Worm (Caenorhabditis elegans) whole organism, L2 larva: ENCODE results near the gene srd-43.
A peak's percentile ranks its signal among the peaks of the same experiment; 100 is the strongest.

ENCODE experiments used
- C34F6.9 ChIP-seq: fragments of 150-350 bp; optimal IDR thresholded peaks from 2 replicates; lab custom pipeline; 2014; ENCODE audit warnings: missing biosample characterization, missing genetic modification characterization
- F13H6.1 ChIP-seq: sonication (generic microtip); optimal IDR thresholded peaks from 2 replicates; lab custom pipeline; 2016; ENCODE audit warnings: missing genetic modification characterization, missing compliant biosample characterization
- R02D3.7 ChIP-seq: fragments of 150-350 bp; optimal IDR thresholded peaks from 2 replicates; lab custom pipeline; 2014; ENCODE audit warnings: missing biosample characterization, missing genetic modification characterization
- Y55F3AM.14 ChIP-seq: fragments of 200-800 bp; sonication (Bioruptor generic); optimal IDR thresholded peaks from 2 replicates; lab custom pipeline; 2018; ENCODE audit warnings: mild to moderate bottlenecking, missing genetic modification characterization, missing compliant biosample characterization
- ZK546.5 ChIP-seq: sonication (generic microtip); optimal IDR thresholded peaks from 2 replicates; lab custom pipeline; 2017; ENCODE audit warnings: missing biosample characterization, missing genetic modification characterization
- alr-1 ChIP-seq: fragments of 150-350 bp; optimal IDR thresholded peaks from 2 replicates; lab custom pipeline; 2014; ENCODE audit warnings: missing biosample characterization, missing genetic modification characterization
- blmp-1 ChIP-seq: sonication (generic microtip); optimal IDR thresholded peaks from 2 replicates; lab custom pipeline; 2017; ENCODE audit warnings: missing genetic modification characterization, mild to moderate bottlenecking, missing compliant biosample characterization, antibody characterized with exemption, moderate library complexity; ENCODE audit not compliant: insufficient read depth
- ceh-82 ChIP-seq: fragments of 150-350 bp; optimal IDR thresholded peaks from 2 replicates; lab custom pipeline; 2014; ENCODE audit warnings: missing biosample characterization, missing genetic modification characterization
- crh-2 ChIP-seq: sonication (generic microtip); optimal IDR thresholded peaks from 2 replicates; lab custom pipeline; 2017; ENCODE audit warnings: missing biosample characterization, missing genetic modification characterization
- egl-27 ChIP-seq: sonication (generic microtip); optimal IDR thresholded peaks from 3 replicates; lab custom pipeline; 2017; ENCODE audit warnings: missing biosample characterization, missing genetic modification reagents, missing genetic modification characterization
- elt-3 ChIP-seq: sonication (generic microtip); optimal IDR thresholded peaks from 2 replicates; lab custom pipeline; 2017; ENCODE audit warnings: missing biosample characterization, missing genetic modification characterization
- fos-1 ChIP-seq: fragments of 150-350 bp; optimal IDR thresholded peaks from 2 replicates; lab custom pipeline; 2014; ENCODE audit warnings: missing biosample characterization, missing genetic modification characterization
- gmeb-1 ChIP-seq: fragments of 150-350 bp; optimal IDR thresholded peaks from 2 replicates; lab custom pipeline; 2014; ENCODE audit warnings: missing biosample characterization, missing genetic modification characterization
- lin-13 ChIP-seq: fragments of 150-350 bp; optimal IDR thresholded peaks from 2 replicates; lab custom pipeline; 2014; ENCODE audit warnings: missing biosample characterization, missing genetic modification reagents, missing genetic modification characterization
- lsy-2 ChIP-seq, 2 experiments: fragments of 150-350 bp in 1 of 2; sonication (generic microtip) in 1 of 2; optimal IDR thresholded peaks; 2 replicates each; lab custom pipeline; 2014 to 2017; ENCODE audit warnings: missing biosample characterization in 2 of 2, missing genetic modification characterization in 2 of 2
- mab-5 ChIP-seq: fragments of 150-350 bp; optimal IDR thresholded peaks from 2 replicates; lab custom pipeline; 2014; ENCODE audit warnings: missing biosample characterization, missing genetic modification characterization
- mdl-1 ChIP-seq, 2 experiments: fragments of 150-350 bp in 1 of 2; sonication (generic microtip) in 1 of 2; optimal IDR thresholded peaks; 2 replicates each; lab custom pipeline; 2017; ENCODE audit warnings: missing biosample characterization in 2 of 2, missing genetic modification characterization in 2 of 2
- nhr-11 ChIP-seq: fragments of 150-350 bp; optimal IDR thresholded peaks from 2 replicates; lab custom pipeline; 2014; ENCODE audit warnings: missing biosample characterization, missing genetic modification characterization
- nhr-129 ChIP-seq: fragments of 150-350 bp; optimal IDR thresholded peaks from 2 replicates; lab custom pipeline; 2014; ENCODE audit warnings: missing biosample characterization, missing genetic modification characterization
- nhr-21 ChIP-seq: fragments of 150-350 bp; optimal IDR thresholded peaks from 2 replicates; lab custom pipeline; 2014; ENCODE audit warnings: missing biosample characterization, missing genetic modification characterization
- nhr-237 ChIP-seq: fragments of 150-350 bp; optimal IDR thresholded peaks from 2 replicates; lab custom pipeline; 2014; ENCODE audit warnings: missing biosample characterization, missing genetic modification characterization
- nhr-25 ChIP-seq: fragments of 150-350 bp; sonication (generic microtip); optimal IDR thresholded peaks from 3 replicates; lab custom pipeline; 2014; ENCODE audit warnings: missing biosample characterization, missing genetic modification characterization
- nhr-6 ChIP-seq: fragments of 150-350 bp; optimal IDR thresholded peaks from 2 replicates; lab custom pipeline; 2014; ENCODE audit warnings: missing biosample characterization, missing genetic modification characterization
- sem-4 ChIP-seq: fragments of 150-350 bp; optimal IDR thresholded peaks from 2 replicates; lab custom pipeline; 2014; ENCODE audit warnings: missing biosample characterization, missing genetic modification reagents, missing genetic modification characterization
- sma-3 ChIP-seq: sonication (generic microtip); optimal IDR thresholded peaks from 2 replicates; lab custom pipeline; 2016; ENCODE audit warnings: missing genetic modification reagents, missing genetic modification characterization, missing compliant biosample characterization
- sma-9 ChIP-seq, 2 experiments: fragments of 150-350 bp in 1 of 2; sonication (generic microtip) in 1 of 2; optimal IDR thresholded peaks; 2 replicates each; lab custom pipeline; 2014 to 2016; ENCODE audit warnings: missing genetic modification characterization in 2 of 2, mild to moderate bottlenecking in 1 of 2, missing biosample characterization in 1 of 2, missing compliant biosample characterization in 1 of 2, missing genetic modification reagents in 1 of 2, moderate library complexity in 1 of 2
- snpc-4 ChIP-seq: fragments of 150-350 bp; optimal IDR thresholded peaks from 2 replicates; lab custom pipeline; 2014; ENCODE audit warnings: missing biosample characterization, missing genetic modification characterization
- unc-39 ChIP-seq: fragments of 150-350 bp; optimal IDR thresholded peaks from 2 replicates; lab custom pipeline; 2014; ENCODE audit warnings: missing biosample characterization, missing genetic modification characterization
- unc-55 ChIP-seq: fragments of 150-350 bp; sonication (generic microtip); optimal IDR thresholded peaks from 3 replicates; lab custom pipeline; 2014; ENCODE audit warnings: missing biosample characterization, missing genetic modification reagents, missing genetic modification characterization
- zag-1 ChIP-seq: fragments of 150-350 bp; optimal IDR thresholded peaks from 2 replicates; lab custom pipeline; 2014; ENCODE audit warnings: missing biosample characterization, missing genetic modification characterization
- ztf-1 ChIP-seq: fragments of 200-800 bp; sonication (Bioruptor generic); conservative IDR thresholded peaks from 2 replicates; pipeline ENCODE4 v1.3.6; 2022; ENCODE audit warnings: missing genetic modification characterization, missing compliant biosample characterization
- ztf-11 ChIP-seq: sonication (generic microtip); optimal IDR thresholded peaks from 2 replicates; lab custom pipeline; 2017; ENCODE audit warnings: missing biosample characterization, missing genetic modification characterization

srd-43 gene

ce11 chrX:13323697-13324096 lies 18.1 kb upstream of the srd-43 start:
- TF ChIP-seq ceh-82 (tag; lab: Kevin White, UChicago), result no peak

- TF ChIP-seq ztf-11 (tag; lab: Kevin White, UChicago) (no peak), nhr-21 (tag; lab: Kevin White, UChicago) (peak; percentile 11), zag-1 (tag; lab: Kevin White, UChicago) (no peak), nhr-237 (no peak), blmp-1 (tag; lab: Kevin White, UChicago) (peak; percentile 21)
These were observed 17.2 kb upstream of the srd-43 start, which contains the start of gene F46G10.2 for ce11 chrX:13322886-13323285. Gene F46G10.2 (plus strand): TSS chrX:13322963.

DNA sequence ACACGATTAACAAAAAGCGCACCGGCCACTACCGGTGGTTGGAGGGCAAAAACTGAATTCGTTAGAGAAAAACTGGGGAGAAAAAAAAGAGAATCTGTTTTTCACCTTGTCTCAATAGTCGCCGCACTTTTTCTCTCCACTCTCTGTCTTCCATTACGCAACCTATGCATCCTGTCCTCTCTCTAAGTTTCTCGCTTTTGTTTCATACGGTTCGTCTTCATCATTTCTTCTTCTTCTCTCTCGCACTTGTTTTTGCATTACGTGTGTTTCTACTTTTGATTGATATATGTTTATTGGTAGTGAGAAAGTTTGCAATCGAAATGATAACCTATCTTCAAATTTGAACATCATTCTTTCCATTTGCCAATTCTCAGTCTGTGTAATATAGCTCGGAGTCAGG lies 14.9 kb upstream of the srd-43 start:
- TF ChIP-seq sma-9 (GFP tag; optimal IDR thresholded peaks at IDR 0.05; lab: Kevin White, UChicago), result peak; percentile 76
- TF ChIP-seq sma-9 (tag; optimal IDR thresholded peaks at IDR 0.05; lab: Kevin White, UChicago), result no peak
- TF ChIP-seq ztf-1, result no peak
- TF ChIP-seq nhr-25 (tag; lab: Kevin White, UChicago), result peak; percentile 76
- TF ChIP-seq unc-39, result no peak
- peak; percentile 62 for TF ChIP-seq nhr-21 (tag; lab: Kevin White, UChicago)
- peak; percentile 82 for TF ChIP-seq fos-1
- TF ChIP-seq F13H6.1 (tag; lab: Kevin White, UChicago), result peak; percentile 30
- TF ChIP-seq unc-55, result peak; percentile 47
- peak; percentile 91 for TF ChIP-seq blmp-1 (tag; lab: Kevin White, UChicago)
- TF ChIP-seq sem-4, result peak; percentile 57
- peak; percentile 66 for TF ChIP-seq crh-2 (tag; lab: Kevin White, UChicago)
- peak in 1 of 2 experiments; percentile 34 for TF ChIP-seq lsy-2 (tag; optimal IDR thresholded peaks at IDR 0.05; lab: Kevin White, UChicago)
- peak; percentile 35 for TF ChIP-seq C34F6.9
- no peak for TF ChIP-seq elt-3 (tag; lab: Kevin White, UChicago)
- peak; percentile 25 for TF ChIP-seq nhr-6
- TF ChIP-seq nhr-129 (tag; lab: Kevin White, UChicago), result peak; percentile 68
- no peak for TF ChIP-seq nhr-11 (tag; lab: Kevin White, UChicago)
- TF ChIP-seq sma-3 (GFP tag; lab: Kevin White, UChicago), result peak; percentile 50
- no peak for TF ChIP-seq ZK546.5 (tag; lab: Kevin White, UChicago)

DNA sequence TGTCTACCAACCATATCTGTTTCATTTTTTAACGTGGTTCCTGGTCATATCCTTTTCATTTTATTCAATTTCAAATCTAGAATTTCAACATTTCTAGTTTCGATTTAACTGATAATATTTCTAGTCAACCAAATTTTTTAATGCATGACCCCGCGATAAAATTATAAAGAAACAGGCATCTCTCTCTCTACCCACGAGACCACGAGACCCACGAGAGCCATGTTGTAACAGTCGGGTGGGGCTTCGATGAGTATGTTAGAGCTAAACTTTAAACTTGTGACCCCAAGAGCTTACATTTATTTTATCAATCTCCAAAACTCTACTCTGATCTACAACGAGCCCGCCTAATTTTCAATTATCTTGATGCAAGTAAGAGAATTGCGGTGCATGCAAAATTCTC lies 12.7 kb upstream of the srd-43 start:
- TF ChIP-seq sma-3 (GFP tag; lab: Kevin White, UChicago) (no peak), ceh-82 (tag; lab: Kevin White, UChicago) (no peak), sma-9 (GFP tag; optimal IDR thresholded peaks at IDR 0.05; lab: Kevin White, UChicago) (peak; percentile 1), sma-9 (tag; optimal IDR thresholded peaks at IDR 0.05; lab: Kevin White, UChicago) (no peak), nhr-129 (tag; lab: Kevin White, UChicago) (peak; percentile 27), fos-1 (no peak)

DNA sequence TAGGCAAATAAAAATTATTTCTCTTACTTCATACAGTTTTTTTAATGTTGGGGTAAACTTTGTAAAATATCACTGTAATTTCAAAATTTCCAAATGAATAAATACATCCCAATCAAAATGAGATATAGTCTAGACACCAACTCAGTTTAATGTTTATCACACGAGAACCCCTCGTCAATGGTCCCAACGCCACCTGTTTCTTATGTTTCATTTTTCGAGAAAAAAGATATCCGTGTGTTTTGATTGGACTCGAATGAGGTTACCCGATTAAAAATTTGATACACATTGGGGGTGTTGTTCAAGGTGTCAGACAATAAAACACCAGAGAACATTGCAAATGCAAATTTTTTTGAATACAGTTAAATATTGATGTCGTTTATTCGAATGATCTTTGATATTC lies 11.9 kb upstream of the srd-43 start:
- peak; percentile 2 for TF ChIP-seq nhr-129 (tag; lab: Kevin White, UChicago)
- peak in 1 of 2 experiments; percentile 23 for TF ChIP-seq lsy-2 (tag; optimal IDR thresholded peaks at IDR 0.05; lab: Kevin White, UChicago)
- no peak for TF ChIP-seq fos-1
- TF ChIP-seq zag-1 (tag; lab: Kevin White, UChicago), result no peak

ce11 chrX:13315093-13315492 lies 9.4 kb upstream of the srd-43 start:
- TF ChIP-seq fos-1 (peak; percentile 2), sma-3 (GFP tag; lab: Kevin White, UChicago) (peak; percentile 76), C34F6.9 (no peak), sma-9 (GFP tag; optimal IDR thresholded peaks at IDR 0.05; lab: Kevin White, UChicago) (peak; percentile 59), sma-9 (tag; optimal IDR thresholded peaks at IDR 0.05; lab: Kevin White, UChicago) (no peak), mab-5 (tag; lab: Kevin White, UChicago) (peak; percentile 23), ZK546.5 (tag; lab: Kevin White, UChicago) (no peak), nhr-21 (tag; lab: Kevin White, UChicago) (peak; percentile 33), nhr-25 (tag; lab: Kevin White, UChicago) (peak; percentile 77), snpc-4 (tag; lab: Kevin White, UChicago) (no peak)

DNA sequence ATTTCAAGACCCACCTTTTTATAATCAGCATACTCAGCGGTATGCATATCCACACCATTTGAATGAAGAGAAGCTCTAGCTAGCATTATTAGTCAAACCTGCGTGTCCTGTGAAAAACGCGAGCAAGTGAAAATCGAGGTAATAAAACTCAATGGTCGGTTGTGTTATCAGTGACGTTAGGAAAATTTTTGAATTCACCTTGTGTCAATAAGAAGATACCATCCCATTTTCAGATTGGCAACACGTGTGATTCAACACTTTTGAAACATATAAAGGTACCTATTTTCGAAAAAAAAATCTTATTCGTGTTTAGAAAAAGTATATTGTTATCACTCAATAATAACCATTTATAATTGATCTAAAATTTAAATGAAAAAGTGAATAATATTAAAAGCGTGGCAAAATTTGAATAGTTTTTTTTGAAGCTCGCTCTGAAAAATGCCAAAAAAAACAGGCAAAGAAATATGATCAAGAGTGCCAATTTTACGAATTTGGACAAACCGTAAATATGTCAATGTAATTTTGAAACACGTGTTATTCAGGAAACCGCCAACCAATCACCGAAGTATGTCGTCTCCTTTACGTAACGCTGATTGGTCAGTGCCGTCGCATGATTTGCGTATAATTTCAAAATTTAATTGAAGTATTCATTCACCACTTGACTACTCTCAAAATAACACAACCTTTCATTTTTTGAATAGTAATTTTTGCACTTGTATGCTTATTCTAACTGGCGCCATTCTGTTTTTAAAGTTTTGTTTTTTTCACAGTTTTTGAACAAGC lies 6.2 kb upstream of the srd-43 start, which contains the start of gene F46G10.1:
F46G10.1 (minus strand) TSS at position 115 of the 783 bp plus-strand sequence.
- TF ChIP-seq Y55F3AM.14, result no peak
- no peak for TF ChIP-seq lin-13 (GFP tag; lab: Kevin White, UChicago)
- no peak for TF ChIP-seq snpc-4 (tag; lab: Kevin White, UChicago)
- peak; percentile 86 for TF ChIP-seq fos-1
- no peak for TF ChIP-seq R02D3.7 (tag; lab: Kevin White, UChicago)
- no peak for TF ChIP-seq alr-1 (tag; lab: Kevin White, UChicago)
- no peak for TF ChIP-seq nhr-129 (tag; lab: Kevin White, UChicago)
- TF ChIP-seq gmeb-1 (tag; lab: Kevin White, UChicago), result no peak
- TF ChIP-seq F13H6.1 (tag; lab: Kevin White, UChicago), result no peak
- TF ChIP-seq crh-2 (tag; lab: Kevin White, UChicago), result peak; percentile 45
- TF ChIP-seq unc-39, result no peak
- TF ChIP-seq sma-3 (GFP tag; lab: Kevin White, UChicago), result no peak
- no peak for TF ChIP-seq mdl-1 (tag; optimal IDR thresholded peaks at IDR 0.05; lab: Kevin White, UChicago)
- TF ChIP-seq ZK546.5 (tag; lab: Kevin White, UChicago), result no peak
- no peak for TF ChIP-seq nhr-25 (tag; lab: Kevin White, UChicago)
- TF ChIP-seq sma-9 (GFP tag; optimal IDR thresholded peaks at IDR 0.05; lab: Kevin White, UChicago), result peak; percentile 49
- no peak for TF ChIP-seq sma-9 (tag; optimal IDR thresholded peaks at IDR 0.05; lab: Kevin White, UChicago)
- no peak for TF ChIP-seq egl-27
- no peak for TF ChIP-seq ztf-1
- no peak for TF ChIP-seq zag-1 (tag; lab: Kevin White, UChicago)
